Fruit fly (Drosophila melanogaster) whole organism, wandering third instar larva: ENCODE data around the gene CG15506.

ENCODE experiments used
- Abd-B ChIP-seq: fragments of >200 bp; optimal IDR thresholded peaks from 2 replicates; lab custom pipeline; 2017; ENCODE audit warnings: missing biosample characterization, missing genetic modification characterization
- CG32264 ChIP-seq: fragments of 200-800 bp; sonication (Bioruptor generic); optimal IDR thresholded peaks from 2 replicates; lab custom pipeline; 2016; ENCODE audit warnings: missing biosample characterization, missing genetic modification characterization
- CG9705 ChIP-seq: fragments of 200-800 bp; sonication (Bioruptor generic); optimal IDR thresholded peaks from 2 replicates; lab custom pipeline; 2018; ENCODE audit warnings: missing biosample characterization, mild to moderate bottlenecking, missing genetic modification characterization
- CrebA ChIP-seq: fragments of 200-800 bp; sonication (Bioruptor generic); optimal IDR thresholded peaks from 2 replicates; lab custom pipeline; 2016; ENCODE audit warnings: missing biosample characterization, mild to moderate bottlenecking, missing genetic modification characterization, borderline replicate concordance
- Dfd ChIP-seq: fragments of >200 bp; optimal IDR thresholded peaks from 2 replicates; lab custom pipeline; 2017; ENCODE audit warnings: missing biosample characterization, missing genetic modification characterization
- Dif ChIP-seq: fragments of 200-275, 200-300 bp; sonication (Bioruptor generic); optimal IDR thresholded peaks from 2 replicates; lab custom pipeline; 2018; ENCODE audit warnings: missing biosample characterization, missing genetic modification characterization; ENCODE audit not compliant: partially characterized antibody
- GATAd ChIP-seq: sonication (Bioruptor generic); optimal IDR thresholded peaks from 2 replicates; lab custom pipeline; 2016; ENCODE audit warnings: missing biosample characterization, missing genetic modification characterization
- HLH106 ChIP-seq: fragments of 200-800 bp; optimal IDR thresholded peaks from 3 replicates; lab custom pipeline; 2019; ENCODE audit warnings: missing biosample characterization, mild to moderate bottlenecking, missing genetic modification characterization, moderate library complexity
- Hnf4 ChIP-seq: fragments of 200-800 bp; sonication (Bioruptor generic); optimal IDR thresholded peaks from 2 replicates; lab custom pipeline; 2016; ENCODE audit warnings: missing biosample characterization, mild to moderate bottlenecking, missing genetic modification characterization
- Hr78 ChIP-seq: fragments of >200 bp; optimal IDR thresholded peaks from 2 replicates; lab custom pipeline; 2017; ENCODE audit warnings: missing biosample characterization, missing genetic modification characterization
- Hr83 ChIP-seq: fragments of 200-300 bp; sonication (Bioruptor generic); optimal IDR thresholded peaks from 2 replicates; lab custom pipeline; 2016; ENCODE audit warnings: missing biosample characterization, mild to moderate bottlenecking, missing genetic modification characterization, moderate library complexity; ENCODE audit not compliant: poor library complexity, severe bottlenecking
- Jra ChIP-seq: sonication (Bioruptor generic); optimal IDR thresholded peaks from 2 replicates; lab custom pipeline; 2016; ENCODE audit warnings: missing biosample characterization, missing genetic modification characterization
- Mio ChIP-seq: sonication (Bioruptor generic); optimal IDR thresholded peaks from 2 replicates; lab custom pipeline; 2016; ENCODE audit warnings: missing biosample characterization, missing genetic modification characterization
- Myc ChIP-seq: fragments of >200 bp; optimal IDR thresholded peaks from 2 replicates; lab custom pipeline; 2017
- N ChIP-seq: fragments of >200 bp; optimal IDR thresholded peaks from 2 replicates; lab custom pipeline; 2018; ENCODE audit warnings: missing biosample characterization, missing external identifiers, missing genetic modification characterization
- OdsH ChIP-seq: fragments of 200-800 bp; sonication (Bioruptor generic); optimal IDR thresholded peaks from 2 replicates; lab custom pipeline; 2016; ENCODE audit warnings: missing biosample characterization, mild to moderate bottlenecking, missing genetic modification characterization
- Rel ChIP-seq, 2 experiments: fragments of 200-800 bp; sonication (Bioruptor generic) in 1 of 2; optimal IDR thresholded peaks; 2 replicates in 1 of 2; 3 replicates in 1 of 2; lab custom pipeline; 2016 to 2019; ENCODE audit warnings: mild to moderate bottlenecking in 2 of 2, missing biosample characterization in 2 of 2, missing genetic modification characterization in 2 of 2, moderate library complexity in 1 of 2
- Sp1 ChIP-seq: fragments of 200-800 bp; sonication (Bioruptor generic); optimal IDR thresholded peaks from 3 replicates; lab custom pipeline; 2019; ENCODE audit warnings: missing biosample characterization, mild to moderate bottlenecking, missing genetic modification characterization, moderate library complexity
- Vsx2 ChIP-seq: fragments of 200-300, 225-300 bp; sonication (Bioruptor generic); optimal IDR thresholded peaks from 2 replicates; lab custom pipeline; 2018; ENCODE audit warnings: missing biosample characterization, missing genetic modification characterization; ENCODE audit not compliant: partially characterized antibody
- br ChIP-seq: fragments of 200-800 bp; sonication (Bioruptor generic); optimal IDR thresholded peaks from 2 replicates; lab custom pipeline; 2016; ENCODE audit warnings: missing biosample characterization, missing genetic modification characterization
- brk ChIP-seq: fragments of 200-800 bp; sonication (Bioruptor generic); optimal IDR thresholded peaks from 2 replicates; lab custom pipeline; 2016; ENCODE audit warnings: missing biosample characterization, mild to moderate bottlenecking, missing genetic modification characterization
- dl ChIP-seq, 2 experiments: fragments of 175-275, 200-275 bp in 1 of 2; fragments of 200-275 bp in 1 of 2; sonication (Bioruptor generic); optimal IDR thresholded peaks; lab custom pipeline; 2018; ENCODE audit warnings: mild to moderate bottlenecking in 2 of 2, missing biosample characterization in 2 of 2, missing genetic modification characterization in 2 of 2, moderate library complexity in 2 of 2; ENCODE audit not compliant: partially characterized antibody in 2 of 2, insufficient read depth in 1 of 2
- dmrt93B ChIP-seq: fragments of 200-800 bp; sonication (Bioruptor generic); optimal IDR thresholded peaks from 2 replicates; lab custom pipeline; 2018; ENCODE audit warnings: missing biosample characterization, mild to moderate bottlenecking, missing genetic modification characterization
- dsf ChIP-seq: sonication (Bioruptor generic); optimal IDR thresholded peaks from 2 replicates; lab custom pipeline; 2016; ENCODE audit warnings: missing biosample characterization, missing genetic modification characterization, borderline replicate concordance
- ey ChIP-seq: fragments of 200-800 bp; sonication (Bioruptor generic); optimal IDR thresholded peaks from 2 replicates; lab custom pipeline; 2016; ENCODE audit warnings: missing biosample characterization, missing genetic modification characterization
- foxo ChIP-seq, 2 experiments: fragments of 200-800 bp; sonication (Bioruptor generic); optimal IDR thresholded peaks; 2 replicates in 1 of 2; 3 replicates in 1 of 2; lab custom pipeline; 2016 to 2017; ENCODE audit warnings: missing biosample characterization in 2 of 2, missing genetic modification characterization in 2 of 2
- fru ChIP-seq: fragments of 200-800 bp; sonication (Bioruptor generic); optimal IDR thresholded peaks from 3 replicates; lab custom pipeline; 2016; ENCODE audit warnings: missing biosample characterization, mild to moderate bottlenecking, missing genetic modification characterization
- h ChIP-seq: fragments of 200-800 bp; sonication (Bioruptor generic); optimal IDR thresholded peaks from 3 replicates; lab custom pipeline; 2016; ENCODE audit warnings: missing biosample characterization, mild to moderate bottlenecking, missing genetic modification characterization
- jim ChIP-seq: fragments of 175-275, 200-325 bp; sonication (Bioruptor generic); optimal IDR thresholded peaks from 2 replicates; lab custom pipeline; 2016; ENCODE audit warnings: missing biosample characterization, mild to moderate bottlenecking, missing genetic modification characterization
- lola ChIP-seq: fragments of >200 bp; optimal IDR thresholded peaks from 2 replicates; lab custom pipeline; 2017; ENCODE audit warnings: missing biosample characterization, missing genetic modification characterization
- pan ChIP-seq: fragments of >200 bp; optimal IDR thresholded peaks from 2 replicates; lab custom pipeline; 2017
- psq ChIP-seq: fragments of 200-800 bp; sonication (Bioruptor generic); optimal IDR thresholded peaks from 3 replicates; lab custom pipeline; 2017; ENCODE audit warnings: missing biosample characterization, mild to moderate bottlenecking, missing genetic modification characterization, moderate library complexity
- rgr ChIP-seq: fragments of 200-800 bp; sonication (Bioruptor generic); optimal IDR thresholded peaks from 3 replicates; lab custom pipeline; 2016; ENCODE audit warnings: missing biosample characterization, mild to moderate bottlenecking, missing genetic modification characterization
- sage ChIP-seq: fragments of 200-800 bp; sonication (Bioruptor generic); optimal IDR thresholded peaks from 2 replicates; lab custom pipeline; 2016; ENCODE audit warnings: missing biosample characterization, mild to moderate bottlenecking, missing genetic modification characterization
- sv ChIP-seq: fragments of 200-800 bp; sonication (Bioruptor generic); optimal IDR thresholded peaks from 3 replicates; lab custom pipeline; 2016; ENCODE audit warnings: missing biosample characterization, missing genetic modification characterization
- tai ChIP-seq: sonication (Bioruptor generic); optimal IDR thresholded peaks from 2 replicates; lab custom pipeline; 2016; ENCODE audit warnings: missing biosample characterization, missing genetic modification characterization
- usp ChIP-seq: fragments of >200 bp; optimal IDR thresholded peaks from 2 replicates; lab custom pipeline; 2017; ENCODE audit warnings: missing biosample characterization, missing genetic modification characterization
- woc ChIP-seq: sonication (Bioruptor generic); optimal IDR thresholded peaks from 2 replicates; lab custom pipeline; 2016; ENCODE audit warnings: missing biosample characterization, mild to moderate bottlenecking, missing genetic modification characterization

Gene CG15506

dm6 chr3R:29740078-29740477 is 21.6 kb downstream of the CG15506 start:
- no peak for TF ChIP-seq OdsH (GFP tag; lab: Kevin White, UChicago)
- no peak for TF ChIP-seq CG32264 (GFP tag; lab: Kevin White, UChicago)
- no peak for TF ChIP-seq HLH106 (tag; lab: Kevin White, UChicago)
- TF ChIP-seq Vsx2 (GFP tag; lab: Kevin White, UChicago): no peak
- no peak for TF ChIP-seq Jra
- no peak for TF ChIP-seq Dfd (GFP tag; lab: Kevin White, UChicago)
- no peak for TF ChIP-seq tai (GFP tag; lab: Kevin White, UChicago)
- no peak for TF ChIP-seq fru (GFP tag; lab: Kevin White, UChicago)
- no peak for TF ChIP-seq Rel (GFP tag; optimal IDR thresholded peaks at IDR 0.05; lab: Kevin White, UChicago)
- TF ChIP-seq Rel (tag; optimal IDR thresholded peaks at IDR 0.05; lab: Kevin White, UChicago): no peak
- TF ChIP-seq woc (GFP tag; lab: Kevin White, UChicago): no peak
- TF ChIP-seq Sp1 (GFP tag; lab: Kevin White, UChicago): no peak
- no peak for TF ChIP-seq CrebA (GFP tag; lab: Kevin White, UChicago)
- no peak for TF ChIP-seq dl (GFP tag; optimal IDR thresholded peaks at IDR 0.05; lab: Kevin White, UChicago; ENCODE audit: insufficient read depth in 1 of 2, partially characterized antibody in 2 of 2)

dm6 chr3R:29745056-29745455 is 26.6 kb downstream of the CG15506 start, which contains the start of the genes Wdr24 and IntS11:
Gene Wdr24 (minus strand): TSS chr3R:29745092.
Gene IntS11 (plus strand): TSS chr3R:29745337.
- TF ChIP-seq jim (GFP tag; lab: Kevin White, UChicago) (no peak), rgr (GFP tag; lab: Kevin White, UChicago) (peak; percentile 94), Hnf4 (no peak), GATAd (GFP tag; lab: Kevin White, UChicago) (peak; percentile 66), psq (GFP tag; lab: Kevin White, UChicago) (peak; percentile 87), pan (lab: Kevin White, UChicago) (no peak), Jra (no peak), Hr83 (GFP tag; lab: Kevin White, UChicago) (peak; percentile 64), Vsx2 (GFP tag; lab: Kevin White, UChicago) (no peak), Hr78 (no peak), N (no peak), usp (no peak), Myc (no peak), h (GFP tag; lab: Kevin White, UChicago) (peak; percentile 94), lola (no peak), CG32264 (GFP tag; lab: Kevin White, UChicago) (peak; percentile 76), CG9705 (GFP tag; lab: Kevin White, UChicago) (peak; percentile 95), woc (GFP tag; lab: Kevin White, UChicago) (peak; percentile 87), sv (peak; percentile 60), OdsH (GFP tag; lab: Kevin White, UChicago) (peak; percentile 90), Dfd (GFP tag; lab: Kevin White, UChicago) (no peak), dsf (GFP tag; lab: Kevin White, UChicago) (no peak), sage (GFP tag; lab: Kevin White, UChicago) (no peak), fru (GFP tag; lab: Kevin White, UChicago) (peak; percentile 91), HLH106 (tag; lab: Kevin White, UChicago) (peak; percentile 99), Mio (GFP tag; lab: Kevin White, UChicago) (peak; percentile 45), ey (GFP tag; lab: Kevin White, UChicago) (peak; percentile 94), Rel (GFP tag; optimal IDR thresholded peaks at IDR 0.05; lab: Kevin White, UChicago) (no peak), Rel (tag; optimal IDR thresholded peaks at IDR 0.05; lab: Kevin White, UChicago) (peak; percentile 86), foxo (GFP tag; optimal IDR thresholded peaks at IDR 0.05; lab: Kevin White, UChicago) (peak in 1 of 2 experiments; percentile 93), Abd-B (GFP tag; lab: Kevin White, UChicago) (no peak), br (GFP tag; lab: Kevin White, UChicago) (peak; percentile 85), Dif (GFP tag; lab: Kevin White, UChicago) (no peak), Sp1 (GFP tag; lab: Kevin White, UChicago) (peak; percentile 95), CrebA (GFP tag; lab: Kevin White, UChicago) (no peak), brk (GFP tag; lab: Kevin White, UChicago) (no peak), dmrt93B (GFP tag; lab: Kevin White, UChicago) (peak; percentile 98), tai (GFP tag; lab: Kevin White, UChicago) (no peak), dl (GFP tag; optimal IDR thresholded peaks at IDR 0.05; lab: Kevin White, UChicago; ENCODE audit: insufficient read depth in 1 of 2, partially characterized antibody in 2 of 2) (no peak)
